Fruit fly (Drosophila melanogaster) whole organism, embryonic: ENCODE measurements around the gene CG44385.

Source experiments
- Ada2b ChIP-seq: fragments of 200-800 bp; sonication (Bioruptor generic); IDR thresholded peaks from 2 replicates; pipeline ENCODE4 v1.3.6; 2022; ENCODE audit warnings: missing biosample characterization, missing genetic modification characterization
- CG10565 ChIP-seq: fragments of 200-800 bp; sonication (Bioruptor generic); optimal IDR thresholded peaks from 3 replicates; lab custom pipeline; 2016; ENCODE audit warnings: missing biosample characterization, mild to moderate bottlenecking, missing genetic modification characterization
- CG12659 ChIP-seq: fragments of 200-800 bp; sonication (Bioruptor generic); optimal IDR thresholded peaks from 3 replicates; lab custom pipeline; 2017; ENCODE audit warnings: mild to moderate bottlenecking, missing biosample characterization, missing genetic modification reagents, missing genetic modification characterization
- CG12744 ChIP-seq: fragments of 200-800 bp; sonication (Bioruptor generic); optimal IDR thresholded peaks from 2 replicates; lab custom pipeline; 2016; ENCODE audit warnings: missing biosample characterization, missing genetic modification characterization
- CG13287 ChIP-seq: fragments of 200-800 bp; sonication (Bioruptor generic); IDR thresholded peaks from 2 replicates; pipeline ENCODE4 v1.3.6; 2022; ENCODE audit warnings: missing biosample characterization, missing genetic modification characterization; ENCODE audit not compliant: partially characterized antibody
- CG15514 ChIP-seq: fragments of 200-800 bp; sonication (Bioruptor generic); optimal IDR thresholded peaks from 3 replicates; lab custom pipeline; 2017; ENCODE audit warnings: missing biosample characterization, missing genetic modification characterization, mild to moderate bottlenecking, moderate library complexity, missing genetic modification reagents
- CG15696 ChIP-seq: fragments of 200-800 bp; sonication (Bioruptor generic); optimal IDR thresholded peaks from 2 replicates; lab custom pipeline; 2019; ENCODE audit warnings: missing biosample characterization, mild to moderate bottlenecking, missing genetic modification characterization, moderate library complexity
- CG16863 ChIP-seq: fragments of 200-800 bp; sonication (Bioruptor generic); optimal IDR thresholded peaks from 3 replicates; lab custom pipeline; 2016; ENCODE audit warnings: missing biosample characterization, missing genetic modification characterization
- CG17912 ChIP-seq: fragments of 200-800 bp; sonication (Bioruptor generic); optimal IDR thresholded peaks from 2 replicates; lab custom pipeline; 2018; ENCODE audit warnings: missing biosample characterization, mild to moderate bottlenecking, missing genetic modification characterization
- CG1792 ChIP-seq: fragments of 200-800 bp; sonication (Bioruptor generic); optimal IDR thresholded peaks from 2 replicates; lab custom pipeline; 2016; ENCODE audit warnings: missing biosample characterization, missing genetic modification characterization
- CG1832 ChIP-seq: fragments of 200-800 bp; sonication (Bioruptor generic); optimal IDR thresholded peaks from 2 replicates; lab custom pipeline; 2017; ENCODE audit warnings: missing biosample characterization, mild to moderate bottlenecking, missing genetic modification characterization, inconsistent platforms
- CG3847 ChIP-seq: fragments of 200-800 bp; sonication (Bioruptor generic); IDR thresholded peaks from 2 replicates; pipeline ENCODE4 v1.3.6; 2022; ENCODE audit warnings: missing biosample characterization, missing genetic modification characterization
- CG5245 ChIP-seq: fragments of 200-800 bp; sonication (Bioruptor generic); optimal IDR thresholded peaks from 3 replicates; lab custom pipeline; 2016; ENCODE audit warnings: missing biosample characterization, missing genetic modification characterization
- CG6813 ChIP-seq: fragments of 200-800 bp; sonication (Bioruptor generic); optimal IDR thresholded peaks from 2 replicates; lab custom pipeline; 2017; ENCODE audit warnings: missing biosample characterization, missing genetic modification characterization, mild to moderate bottlenecking, moderate library complexity, missing genetic modification reagents
- Dbx ChIP-seq: fragments of 200-800 bp; sonication (Bioruptor generic); IDR thresholded peaks from 3 replicates; pipeline ENCODE4 v1.3.6; 2022; ENCODE audit warnings: missing biosample characterization, missing genetic modification characterization
- E2f2 ChIP-seq: fragments of 200-800 bp; sonication (Bioruptor generic); IDR thresholded peaks from 2 replicates; pipeline ENCODE4 v1.3.6; 2022; ENCODE audit warnings: missing biosample characterization, missing genetic modification characterization
- HLH54F ChIP-seq: fragments of 200-800 bp; sonication (Bioruptor generic); optimal IDR thresholded peaks from 3 replicates; lab custom pipeline; 2016; ENCODE audit warnings: missing biosample characterization, missing genetic modification characterization
- Jarid2 ChIP-seq: fragments of 200-800 bp; sonication (Bioruptor generic); optimal IDR thresholded peaks from 3 replicates; lab custom pipeline; 2017; ENCODE audit warnings: mild to moderate bottlenecking, missing biosample characterization, missing genetic modification reagents, missing genetic modification characterization
- NFAT ChIP-seq: fragments of 200-800 bp; sonication (Bioruptor generic); IDR thresholded peaks from 2 replicates; pipeline ENCODE4 v1.3.6; 2022; ENCODE audit warnings: missing biosample characterization, missing genetic modification characterization
- NfI ChIP-seq: fragments of 200-800 bp; sonication (Bioruptor generic); optimal IDR thresholded peaks from 3 replicates; lab custom pipeline; 2018; ENCODE audit warnings: missing biosample characterization, mild to moderate bottlenecking, missing genetic modification characterization, moderate library complexity
- Pdp1 ChIP-seq, 2 experiments: fragments of 200-800 bp; sonication (Bioruptor generic); optimal IDR thresholded peaks; 3 replicates each; lab custom pipeline; 2016; ENCODE audit warnings: missing biosample characterization in 2 of 2, missing genetic modification characterization in 2 of 2, mild to moderate bottlenecking in 1 of 2, moderate library complexity in 1 of 2
- Ravus ChIP-seq: fragments of 200-800 bp; sonication (Bioruptor generic); IDR thresholded peaks from 2 replicates; pipeline ENCODE4 v1.3.6; 2022; ENCODE audit warnings: missing biosample characterization, missing genetic modification characterization
- Spps ChIP-seq: fragments of 200-800 bp; sonication (Bioruptor generic); optimal IDR thresholded peaks from 2 replicates; lab custom pipeline; 2018; ENCODE audit warnings: missing biosample characterization, mild to moderate bottlenecking, missing genetic modification characterization
- Tbp ChIP-seq: fragments of >200 bp; optimal IDR thresholded peaks from 2 replicates; lab custom pipeline; 2018; ENCODE audit warnings: missing biosample characterization, missing genetic modification characterization
- ac ChIP-seq: fragments of 200-800 bp; sonication (Bioruptor generic); optimal IDR thresholded peaks from 3 replicates; lab custom pipeline; 2017; ENCODE audit warnings: missing biosample characterization, mild to moderate bottlenecking, missing genetic modification characterization
- ato ChIP-seq: fragments of 200-800 bp; sonication (Bioruptor generic); IDR thresholded peaks from 2 replicates; pipeline ENCODE4 v1.3.6; 2022; ENCODE audit warnings: missing biosample characterization, missing genetic modification characterization; ENCODE audit not compliant: partially characterized antibody
- bab2 ChIP-seq: fragments of 200-800 bp; sonication (Bioruptor generic); optimal IDR thresholded peaks from 2 replicates; lab custom pipeline; 2016; ENCODE audit warnings: missing biosample characterization, missing genetic modification characterization
- cad ChIP-seq: fragments of >200 bp; optimal IDR thresholded peaks from 2 replicates; lab custom pipeline; 2017; ENCODE audit warnings: missing biosample characterization, missing genetic modification characterization
- chn ChIP-seq: fragments of 200-800 bp; sonication (Bioruptor generic); optimal IDR thresholded peaks from 2 replicates; lab custom pipeline; 2016; ENCODE audit warnings: missing biosample characterization, missing genetic modification characterization
- da ChIP-seq: fragments of 200-800 bp; sonication (Bioruptor generic); optimal IDR thresholded peaks from 2 replicates; lab custom pipeline; 2016; ENCODE audit warnings: missing biosample characterization, missing genetic modification characterization
- dm ChIP-seq: fragments of 200-800 bp; sonication (Bioruptor generic); optimal IDR thresholded peaks from 3 replicates; lab custom pipeline; 2016; ENCODE audit warnings: missing biosample characterization, missing genetic modification characterization
- fd3F ChIP-seq: fragments of 200-800 bp; sonication (Bioruptor generic); optimal IDR thresholded peaks from 2 replicates; lab custom pipeline; 2018; ENCODE audit warnings: missing biosample characterization, mild to moderate bottlenecking, missing genetic modification characterization, moderate library complexity
- ftz-f1 ChIP-seq: fragments of 200-800 bp; sonication (Bioruptor generic); optimal IDR thresholded peaks from 2 replicates; lab custom pipeline; 2016; ENCODE audit warnings: missing biosample characterization, missing genetic modification characterization
- fu2 ChIP-seq: fragments of 200-800 bp; sonication (Bioruptor generic); optimal IDR thresholded peaks from 2 replicates; lab custom pipeline; 2016; ENCODE audit warnings: missing biosample characterization, missing genetic modification characterization
- gcm2 ChIP-seq: fragments of 200-800 bp; sonication (Bioruptor generic); optimal IDR thresholded peaks from 2 replicates; lab custom pipeline; 2016; ENCODE audit warnings: missing biosample characterization, missing genetic modification characterization
- gsb ChIP-seq: fragments of 200-800 bp; sonication (Bioruptor generic); IDR thresholded peaks from 2 replicates; pipeline ENCODE4 v1.3.6; 2022; ENCODE audit warnings: missing biosample characterization, missing genetic modification characterization
- gt ChIP-seq: fragments of 200-800 bp; sonication (Bioruptor generic); IDR thresholded peaks from 2 replicates; pipeline ENCODE4 v1.3.6; 2022; ENCODE audit warnings: missing biosample characterization, missing genetic modification characterization
- h ChIP-seq: fragments of >200 bp; optimal IDR thresholded peaks from 2 replicates; lab custom pipeline; 2017
- ham ChIP-seq: fragments of 200-800 bp; sonication (Bioruptor generic); IDR thresholded peaks from 2 replicates; pipeline ENCODE4 v1.3.6; 2022; ENCODE audit warnings: missing biosample characterization, missing genetic modification characterization
- her ChIP-seq: fragments of 200-800 bp; sonication (Bioruptor generic); optimal IDR thresholded peaks from 2 replicates; lab custom pipeline; 2016; ENCODE audit warnings: missing biosample characterization, missing genetic modification characterization
- hth ChIP-seq: fragments of >200 bp; optimal IDR thresholded peaks from 2 replicates; lab custom pipeline; 2017; ENCODE audit warnings: inconsistent platforms
- ind ChIP-seq: fragments of 200-800 bp; sonication (Bioruptor generic); optimal IDR thresholded peaks from 3 replicates; lab custom pipeline; 2016; ENCODE audit warnings: missing biosample characterization, missing genetic modification characterization
- maf-S ChIP-seq: fragments of 200-800 bp; sonication (Bioruptor generic); optimal IDR thresholded peaks from 2 replicates; lab custom pipeline; 2016; ENCODE audit warnings: missing biosample characterization, missing genetic modification characterization
- mirr ChIP-seq: fragments of 200-800 bp; sonication (Bioruptor generic); optimal IDR thresholded peaks from 3 replicates; lab custom pipeline; 2018; ENCODE audit warnings: missing biosample characterization, mild to moderate bottlenecking, missing genetic modification characterization
- pnt ChIP-seq: fragments of 200-800 bp; sonication (Bioruptor generic); optimal IDR thresholded peaks from 3 replicates; lab custom pipeline; 2016; ENCODE audit warnings: missing biosample characterization, missing genetic modification characterization
- scrt ChIP-seq: fragments of 200-800 bp; sonication (Bioruptor generic); optimal IDR thresholded peaks from 2 replicates; lab custom pipeline; 2018; ENCODE audit warnings: missing biosample characterization, mild to moderate bottlenecking, missing genetic modification characterization, moderate library complexity
- sr ChIP-seq: fragments of 200-800 bp; sonication (Bioruptor generic); IDR thresholded peaks from 3 replicates; pipeline ENCODE4 v1.3.6; 2022; ENCODE audit warnings: missing biosample characterization, missing genetic modification characterization
- stc ChIP-seq: fragments of 200-800 bp; sonication (Bioruptor generic); IDR thresholded peaks from 2 replicates; pipeline ENCODE4 v1.3.6; 2022; ENCODE audit warnings: missing biosample characterization, missing genetic modification characterization
- tup ChIP-seq: fragments of 200-800 bp; sonication (Bioruptor generic); optimal IDR thresholded peaks from 2 replicates; lab custom pipeline; 2016; ENCODE audit warnings: missing biosample characterization, mild to moderate bottlenecking, missing genetic modification characterization, moderate library complexity

CG44385 gene

dm6 chrX:11137566-11138186 is 5.5 kb upstream of the CG44385 start, which contains the start of gene CDK2AP1 (continued):
- TF ChIP-seq NfI (peak; percentile 12), E2f2 (GFP tag; lab: Robert Waterston, UW) (0 out of 2 replicates have a peak, but pooled peaks have one; percentile 7), Ravus (GFP tag; lab: Robert Waterston, UW) (no peak), mirr (no peak), CG12744 (GFP tag; lab: Kevin White, UChicago) (no peak), CG1832 (GFP tag; lab: Kevin White, UChicago) (no peak), dm (GFP tag; lab: Kevin White, UChicago) (peak; percentile 14), CG10565 (GFP tag; lab: Kevin White, UChicago) (no peak), Jarid2 (GFP tag; lab: Kevin White, UChicago) (no peak), Ada2b (no peak), CG1792 (no peak), bab2 (GFP tag; lab: Kevin White, UChicago) (peak; percentile 18)

- TF ChIP-seq maf-S, result peak; percentile 5
- TF ChIP-seq scrt (GFP tag; lab: Kevin White, UChicago), result no peak
- TF ChIP-seq ato (GFP tag; lab: Robert Waterston, UW), result no peak
- TF ChIP-seq Spps (tag; lab: Kevin White, UChicago), result no peak
- TF ChIP-seq cad, result no peak
- TF ChIP-seq fd3F, result no peak
- no peak for TF ChIP-seq hth (lab: Kevin White, UChicago)
- TF ChIP-seq CG6813 (GFP tag; lab: Kevin White, UChicago), result no peak
- TF ChIP-seq ham, result no peak
- TF ChIP-seq CG3847 (GFP tag; lab: Robert Waterston, UW), result 0 out of 2 replicates have a peak, but pooled peaks have one; percentile 12
- TF ChIP-seq CG15514 (GFP tag; lab: Kevin White, UChicago), result no peak
- no peak for TF ChIP-seq her (GFP tag; lab: Kevin White, UChicago)
- no peak for TF ChIP-seq NFAT (GFP tag; lab: Robert Waterston, UW)
- TF ChIP-seq HLH54F, result no peak
- no peak for TF ChIP-seq CG17912 (GFP tag; lab: Kevin White, UChicago)
- TF ChIP-seq gt, result no peak
- no peak for TF ChIP-seq gcm2
- no peak for TF ChIP-seq CG16863 (GFP tag; lab: Kevin White, UChicago)
- no peak for TF ChIP-seq tup (GFP tag; lab: Kevin White, UChicago)
- no peak for TF ChIP-seq ac
- TF ChIP-seq CG15696 (tag; lab: Kevin White, UChicago), result no peak
- TF ChIP-seq Tbp (GFP tag; lab: Kevin White, UChicago), result no peak
- peak in 1 of 2 experiments; percentile 90 for TF ChIP-seq Pdp1 (GFP tag; optimal IDR thresholded peaks at IDR 0.05; lab: Kevin White, UChicago)
- no peak for TF ChIP-seq pnt (GFP tag; lab: Kevin White, UChicago)
- TF ChIP-seq CG13287 (GFP tag; lab: Robert Waterston, UW), result no peak; the same call in 1 of the 2 replicates
- no peak for TF ChIP-seq CG12659 (GFP tag; lab: Kevin White, UChicago)
- TF ChIP-seq ind (GFP tag; lab: Kevin White, UChicago), result no peak
- TF ChIP-seq chn (GFP tag; lab: Kevin White, UChicago), result no peak
- TF ChIP-seq h (lab: Kevin White, UChicago), result no peak
- TF ChIP-seq sr (GFP tag; lab: Robert Waterston, UW), result no peak
- no peak for TF ChIP-seq da (GFP tag; lab: Kevin White, UChicago)
- no peak for TF ChIP-seq ftz-f1
- TF ChIP-seq Dbx (GFP tag; lab: Robert Waterston, UW), result no peak
- TF ChIP-seq stc (GFP tag; lab: Robert Waterston, UW), result no peak
- TF ChIP-seq CG5245 (GFP tag; lab: Kevin White, UChicago), result no peak
- no peak for TF ChIP-seq gsb (GFP tag; lab: Robert Waterston, UW)
- TF ChIP-seq fu2 (GFP tag; lab: Kevin White, UChicago), result no peak
Measured at dm6 chrX:11136587-11137512, 4.6 kb upstream of the CG44385 start, which contains the start of gene Klp10A. Gene Klp10A (minus strand): TSS chrX:11137118.
